Fruit fly (Drosophila melanogaster) whole organism, pupa: Measurements from ENCODE around the gene fzy.

Experiments used
- CG17806 ChIP-seq: fragments of 200-800 bp; sonication (Bioruptor generic); optimal IDR thresholded peaks from 2 replicates; lab custom pipeline; 2018; ENCODE audit warnings: missing biosample characterization, mild to moderate bottlenecking, missing genetic modification characterization, moderate library complexity
- CG8159 ChIP-seq: fragments of 200-800 bp; sonication (Bioruptor generic); optimal IDR thresholded peaks from 3 replicates; lab custom pipeline; 2018; ENCODE audit warnings: missing biosample characterization, mild to moderate bottlenecking, missing genetic modification characterization, moderate library complexity
- D1 ChIP-seq: fragments of 200-800 bp; sonication (Bioruptor generic); optimal IDR thresholded peaks from 2 replicates; lab custom pipeline; 2018; ENCODE audit warnings: missing biosample characterization, mild to moderate bottlenecking, missing genetic modification characterization, moderate library complexity
- Pif1A ChIP-seq: fragments of 200-800 bp; sonication (Bioruptor generic); optimal IDR thresholded peaks from 3 replicates; lab custom pipeline; 2016; ENCODE audit warnings: missing biosample characterization, missing genetic modification characterization
- rn ChIP-seq: fragments of 200-800 bp; sonication (Bioruptor generic); IDR thresholded peaks from 2 replicates; pipeline ENCODE4 v1.3.6; 2022; ENCODE audit warnings: missing biosample characterization, missing genetic modification characterization

- TF ChIP-seq CG8159 (tag; lab: Kevin White, UChicago) (no peak), D1 (tag; lab: Kevin White, UChicago) (no peak), Pif1A (GFP tag; lab: Kevin White, UChicago) (no peak), rn (no peak), CG17806 (tag; lab: Kevin White, UChicago) (no peak)
Measured at dm6 chr2L:16351805-16352584, 41.2 kb downstream of the fzy start.
